Fruit fly (Drosophila melanogaster): ENCODE measurements around the gene rdgA.
A peak's percentile ranks its signal among the peaks of the same experiment; 100 is the strongest.

rdgA gene

dm6 chrX:9062665-9063064 is 155.8 kb downstream of the rdgA start (continued):
- TF ChIP-seq Hmr (GFP tag; optimal IDR thresholded peaks at IDR 0.05) (peak; percentile 3), HmgZ (tag; optimal IDR thresholded peaks at IDR 0.05) (no peak), CG4820 (GFP tag; optimal IDR thresholded peaks at IDR 0.05) (no peak), Dref (GFP tag; IDR thresholded peaks at IDR 0.05) (no peak), Dll (GFP tag; IDR thresholded peaks at IDR 0.05; ENCODE audit: partially characterized antibody) (no peak), her (GFP tag; optimal IDR thresholded peaks at IDR 0.05) (no peak), grau (tag; optimal IDR thresholded peaks at IDR 0.05) (peak; percentile 13), Oli (tag; optimal IDR thresholded peaks at IDR 0.05) (no peak), CG14965 (GFP tag; optimal IDR thresholded peaks at IDR 0.05; ENCODE audit: borderline replicate concordance) (no peak), CG10431 (GFP tag; optimal IDR thresholded peaks at IDR 0.05) (no peak), Mrtf (GFP tag; IDR thresholded peaks at IDR 0.05) (no peak), pita (GFP tag; optimal IDR thresholded peaks at IDR 0.05) (no peak), sens (GFP tag) (no peak), Six4 (GFP tag; optimal IDR thresholded peaks at IDR 0.05) (no peak), Nf-YA (GFP tag; IDR thresholded peaks at IDR 0.05) (no peak), Blimp-1 (GFP tag; optimal IDR thresholded peaks at IDR 0.05) (no peak), CG3407 (GFP tag; optimal IDR thresholded peaks at IDR 0.05) (no peak), CG17568 (GFP tag; optimal IDR thresholded peaks at IDR 0.05) (no peak), CG14441 (GFP tag; IDR thresholded peaks at IDR 0.05) (0 out of 2 replicates have a peak, but pooled peaks have one; percentile 25), Sin3A (optimal IDR thresholded peaks at IDR 0.05) (no peak), schlank (tag; optimal IDR thresholded peaks at IDR 0.05) (no peak), CHES-1-like (GFP tag; optimal IDR thresholded peaks at IDR 0.05) (no peak), CG1832 (GFP tag; optimal IDR thresholded peaks at IDR 0.05) (no peak), HLHmδ (GFP tag; optimal IDR thresholded peaks at IDR 0.05) (no peak), CG11398 (GFP tag; optimal IDR thresholded peaks at IDR 0.05) (no peak), Doc2 (GFP tag; IDR thresholded peaks at IDR 0.05) (no peak), CG1602 (GFP tag; optimal IDR thresholded peaks at IDR 0.05) (no peak), NC2β (GFP tag; optimal IDR thresholded peaks at IDR 0.05) (no peak), Jarid2 (GFP tag; optimal IDR thresholded peaks at IDR 0.05) (no peak), CG17829 (tag; optimal IDR thresholded peaks at IDR 0.05) (peak; percentile 8), MBD-R2 (GFP tag; IDR thresholded peaks at IDR 0.05) (no peak), Fer1 (GFP tag; optimal IDR thresholded peaks at IDR 0.05) (no peak), Sox100B (GFP tag; optimal IDR thresholded peaks at IDR 0.05) (no peak), lmd (GFP tag; IDR thresholded peaks at IDR 0.05) (peak; percentile 53), prd (optimal IDR thresholded peaks at IDR 0.05) (no peak), prd (GFP tag; IDR thresholded peaks at IDR 0.05) (peak; percentile 67), btn (GFP tag; optimal IDR thresholded peaks at IDR 0.05) (no peak), trh (GFP tag; optimal IDR thresholded peaks at IDR 0.05) (no peak), CG30431 (GFP tag; optimal IDR thresholded peaks at IDR 0.05) (no peak), Elba2 (GFP tag; optimal IDR thresholded peaks at IDR 0.05) (no peak), lilli (GFP tag; optimal IDR thresholded peaks at IDR 0.05) (no peak), Dp (GFP tag; optimal IDR thresholded peaks at IDR 0.05) (no peak), CG3163 (GFP tag; optimal IDR thresholded peaks at IDR 0.05) (no peak), CG15269 (tag; optimal IDR thresholded peaks at IDR 0.05) (peak; percentile 21), fru (optimal IDR thresholded peaks at IDR 0.05) (no peak), CG10209 (GFP tag; optimal IDR thresholded peaks at IDR 0.05) (no peak), yki (optimal IDR thresholded peaks at IDR 0.05) (no peak), CG16779 (GFP tag; IDR thresholded peaks at IDR 0.05) (no peak), hbn (GFP tag; IDR thresholded peaks at IDR 0.05; ENCODE audit: partially characterized antibody) (no peak), CG31365 (tag; optimal IDR thresholded peaks at IDR 0.05) (no peak), CG17361 (GFP tag; IDR thresholded peaks at IDR 0.05) (0 out of 3 replicates have a peak, but pooled peaks have one; percentile 10), CG1529 (GFP tag; optimal IDR thresholded peaks at IDR 0.05) (no peak), lov (optimal IDR thresholded peaks at IDR 0.05) (no peak), lov (GFP tag; IDR thresholded peaks at IDR 0.05) (no peak)

Data from whole organism, embryonic.